Fruit fly (Drosophila melanogaster) whole organism, embryonic: Measurements from ENCODE around the gene HipHop.

Experiments
- Awh ChIP-seq: fragments of 200-800 bp; sonication (Bioruptor generic); IDR thresholded peaks from 2 replicates; pipeline ENCODE4, ENCODE4 v1.3.6; 2022; ENCODE audit warnings: missing biosample characterization, missing genetic modification characterization
- Bgb ChIP-seq: fragments of 200-800 bp; sonication (Bioruptor generic); IDR thresholded peaks from 2 replicates; pipeline ENCODE4 v1.3.6; 2022; ENCODE audit warnings: missing biosample characterization, missing genetic modification characterization; ENCODE audit not compliant: partially characterized antibody
- CG10274 ChIP-seq: fragments of 200-800 bp; sonication (Bioruptor generic); optimal IDR thresholded peaks from 3 replicates; lab custom pipeline; 2017; ENCODE audit warnings: missing biosample characterization, mild to moderate bottlenecking, missing genetic modification characterization
- CG10321 ChIP-seq: fragments of 200-800 bp; sonication (Bioruptor generic); IDR thresholded peaks from 2 replicates; pipeline ENCODE4 v1.3.6; 2022; ENCODE audit warnings: missing biosample characterization, missing genetic modification characterization
- CG10543 ChIP-seq: fragments of 200-800 bp; sonication (Bioruptor generic); optimal IDR thresholded peaks from 3 replicates; lab custom pipeline; 2017; ENCODE audit warnings: missing biosample characterization, mild to moderate bottlenecking, missing genetic modification characterization, moderate library complexity
- CG11723 ChIP-seq: fragments of 200-800 bp; sonication (Bioruptor generic); optimal IDR thresholded peaks from 2 replicates; lab custom pipeline; 2017; ENCODE audit warnings: missing biosample characterization, mild to moderate bottlenecking, missing genetic modification characterization
- CG12769 ChIP-seq: fragments of 200-800 bp; sonication (Bioruptor generic); optimal IDR thresholded peaks from 2 replicates; lab custom pipeline; 2019; ENCODE audit warnings: missing biosample characterization, mild to moderate bottlenecking, missing genetic modification characterization, moderate library complexity
- CG17912 ChIP-seq: fragments of 200-800 bp; sonication (Bioruptor generic); optimal IDR thresholded peaks from 2 replicates; lab custom pipeline; 2018; ENCODE audit warnings: missing biosample characterization, mild to moderate bottlenecking, missing genetic modification characterization
- CG18262 ChIP-seq: fragments of 200-800 bp; optimal IDR thresholded peaks from 3 replicates; lab custom pipeline; 2019; ENCODE audit warnings: missing biosample characterization, mild to moderate bottlenecking, missing genetic modification characterization, moderate library complexity
- CG2199 ChIP-seq: fragments of 200-800 bp; sonication (Bioruptor generic); IDR thresholded peaks from 3 replicates; pipeline ENCODE4 v1.3.6; 2022; ENCODE audit warnings: missing biosample characterization, missing genetic modification characterization
- CG33213 ChIP-seq: fragments of 200-800 bp; sonication (Bioruptor generic); optimal IDR thresholded peaks from 3 replicates; lab custom pipeline; 2016; ENCODE audit warnings: missing biosample characterization, missing genetic modification characterization
- CG4282 ChIP-seq: fragments of 200-800 bp; sonication (Bioruptor generic); optimal IDR thresholded peaks from 2 replicates; lab custom pipeline; 2016; ENCODE audit warnings: missing biosample characterization, missing genetic modification characterization
- CG7372 ChIP-seq: fragments of 200-800 bp; sonication (Bioruptor generic); IDR thresholded peaks from 2 replicates; pipeline ENCODE4 v1.3.6; 2022; ENCODE audit warnings: missing biosample characterization, missing genetic modification characterization
- CG8089 ChIP-seq: fragments of 200-800 bp; sonication (Bioruptor generic); optimal IDR thresholded peaks from 3 replicates; lab custom pipeline; 2016; ENCODE audit warnings: missing biosample characterization, missing genetic modification characterization
- CG8924 ChIP-seq: fragments of 200-800 bp; optimal IDR thresholded peaks from 3 replicates; lab custom pipeline; 2019; ENCODE audit warnings: missing biosample characterization, mild to moderate bottlenecking, missing genetic modification characterization, moderate library complexity
- CTCF ChIP-seq: fragments of 200-800 bp; sonication (Bioruptor generic); optimal IDR thresholded peaks from 2 replicates; lab custom pipeline; 2017; ENCODE audit warnings: missing biosample characterization, mild to moderate bottlenecking, missing genetic modification characterization, moderate library complexity
- Deaf1 ChIP-seq: fragments of 200-800 bp; optimal IDR thresholded peaks from 3 replicates; lab custom pipeline; 2019; ENCODE audit warnings: missing biosample characterization, mild to moderate bottlenecking, missing genetic modification characterization, moderate library complexity
- Dfd ChIP-seq, 2 experiments: fragments of >200 bp; optimal IDR thresholded peaks; 2 replicates each; lab custom pipeline; 2017; ENCODE audit warnings: missing biosample characterization in 2 of 2, missing genetic modification characterization in 2 of 2
- Ets65A ChIP-seq: fragments of 200-800 bp; sonication (Bioruptor generic); peaks from one replicate; lab custom pipeline; 2016; ENCODE audit warnings: missing biosample characterization, missing genetic modification characterization
- Lpt ChIP-seq: fragments of >200 bp; optimal IDR thresholded peaks from 2 replicates; lab custom pipeline; 2018; ENCODE audit warnings: missing biosample characterization, missing genetic modification characterization
- Nf-YB ChIP-seq: fragments of 200-800 bp; sonication (Bioruptor generic); optimal IDR thresholded peaks from 3 replicates; lab custom pipeline; 2019; ENCODE audit warnings: missing biosample characterization, mild to moderate bottlenecking, missing genetic modification characterization, moderate library complexity
- Nf-YC ChIP-seq: fragments of 200-800 bp; optimal IDR thresholded peaks from 3 replicates; lab custom pipeline; 2019; ENCODE audit warnings: missing biosample characterization, mild to moderate bottlenecking, missing genetic modification characterization, moderate library complexity
- Oli ChIP-seq: fragments of 200-800 bp; sonication (Bioruptor generic); optimal IDR thresholded peaks from 2 replicates; lab custom pipeline; 2018; ENCODE audit warnings: missing biosample characterization, mild to moderate bottlenecking, missing genetic modification characterization, moderate library complexity
- Rfx ChIP-seq: fragments of 200-800 bp; sonication (Bioruptor generic); IDR thresholded peaks from 2 replicates; pipeline ENCODE4 v1.3.6; 2022; ENCODE audit warnings: missing biosample characterization, missing genetic modification characterization
- abd-A ChIP-seq: fragments of 200-800 bp; sonication (Bioruptor generic); optimal IDR thresholded peaks from 3 replicates; lab custom pipeline; 2019; ENCODE audit warnings: missing biosample characterization, mild to moderate bottlenecking, missing genetic modification characterization, moderate library complexity
- chif ChIP-seq, 2 experiments: fragments of 200-800 bp; sonication (Bioruptor generic); optimal IDR thresholded peaks; 3 replicates each; lab custom pipeline; 2016; ENCODE audit warnings: missing biosample characterization in 2 of 2, missing genetic modification characterization in 2 of 2
- chinmo ChIP-seq: fragments of 200-800 bp; sonication (Bioruptor generic); IDR thresholded peaks from 4 replicates; pipeline ENCODE4 v1.3.6; 2022; ENCODE audit warnings: missing biosample characterization, missing genetic modification characterization; ENCODE audit not compliant: partially characterized antibody
- dm ChIP-seq: fragments of 200-800 bp; sonication (Bioruptor generic); optimal IDR thresholded peaks from 3 replicates; lab custom pipeline; 2016; ENCODE audit warnings: missing biosample characterization, missing genetic modification characterization
- ewg ChIP-seq: fragments of 200-800 bp; sonication (Bioruptor generic); optimal IDR thresholded peaks from 3 replicates; lab custom pipeline; 2017; ENCODE audit warnings: mild to moderate bottlenecking, missing biosample characterization, missing genetic modification reagents, missing genetic modification characterization
- fu2 ChIP-seq: fragments of 200-800 bp; sonication (Bioruptor generic); optimal IDR thresholded peaks from 2 replicates; lab custom pipeline; 2016; ENCODE audit warnings: missing biosample characterization, missing genetic modification characterization
- grn ChIP-seq: fragments of 200-800 bp; sonication (Bioruptor generic); optimal IDR thresholded peaks from 3 replicates; lab custom pipeline; 2017; ENCODE audit warnings: missing biosample characterization, missing genetic modification characterization
- h ChIP-seq: fragments of >200 bp; optimal IDR thresholded peaks from 2 replicates; lab custom pipeline; 2017
- jing ChIP-seq: fragments of 200-800 bp; sonication (Bioruptor generic); optimal IDR thresholded peaks from 2 replicates; lab custom pipeline; 2018; ENCODE audit warnings: missing biosample characterization, mild to moderate bottlenecking, missing genetic modification characterization
- pnt ChIP-seq: fragments of 200-800 bp; sonication (Bioruptor generic); optimal IDR thresholded peaks from 3 replicates; lab custom pipeline; 2016; ENCODE audit warnings: missing biosample characterization, missing genetic modification characterization
- ssp ChIP-seq: fragments of 200-800 bp; sonication (Bioruptor generic); IDR thresholded peaks from 2 replicates; pipeline ENCODE4 v1.3.6; 2022; ENCODE audit warnings: missing biosample characterization, missing genetic modification characterization
- ttk ChIP-seq: fragments of 200-800 bp; sonication (Bioruptor generic); IDR thresholded peaks from 2 replicates; pipeline ENCODE4 v2.1.2; 2022; ENCODE audit warnings: missing biosample characterization, missing genetic modification characterization
- twi ChIP-seq: fragments of 200-800 bp; optimal IDR thresholded peaks from 2 replicates; lab custom pipeline; 2019; ENCODE audit warnings: missing biosample characterization, mild to moderate bottlenecking, missing genetic modification characterization, moderate library complexity
- unc-4 ChIP-seq: fragments of 200-800 bp; sonication (Bioruptor generic); IDR thresholded peaks from 2 replicates; pipeline ENCODE4 v1.3.6; 2022; ENCODE audit warnings: missing biosample characterization, missing genetic modification characterization; ENCODE audit not compliant: partially characterized antibody
- usp ChIP-seq: fragments of >200 bp; optimal IDR thresholded peaks from 2 replicates; lab custom pipeline; 2017; ENCODE audit warnings: missing biosample characterization, missing genetic modification characterization

HipHop gene

dm6 chr3L:18854412-18854811, 33.4 kb downstream of the HipHop start (continued):
- TF ChIP-seq grn (GFP tag; lab: Kevin White, UChicago) (no peak), Awh (no peak), Dfd (GFP tag; optimal IDR thresholded peaks at IDR 0.05; lab: Kevin White, UChicago) (no peak), h (lab: Kevin White, UChicago) (no peak), dm (GFP tag; lab: Kevin White, UChicago) (no peak), CG10274 (no peak), chif (GFP tag; optimal IDR thresholded peaks at IDR 0.05; lab: Kevin White, UChicago) (no peak), chinmo (GFP tag; lab: Robert Waterston, UW) (0 out of 4 replicates have a peak, but pooled peaks have one; percentile 5), CG2199 (GFP tag; lab: Robert Waterston, UW) (0 out of 3 replicates have a peak, but pooled peaks have one; percentile 86), ttk (GFP tag; lab: Robert Waterston, UW) (no peak), Rfx (GFP tag; lab: Robert Waterston, UW) (no peak), CG4282 (no peak), CG33213 (no peak), Bgb (GFP tag; lab: Robert Waterston, UW) (no peak), CG8924 (peak; percentile 53), fu2 (GFP tag; lab: Kevin White, UChicago) (no peak), CG11723 (GFP tag; lab: Kevin White, UChicago) (no peak)

- peak; percentile 46 for TF ChIP-seq Ets65A (GFP tag; lab: Kevin White, UChicago)
- TF ChIP-seq abd-A (tag; lab: Kevin White, UChicago), result no peak
- TF ChIP-seq CG8089 (GFP tag; lab: Kevin White, UChicago), result no peak
- peak; percentile 37 for TF ChIP-seq ewg (GFP tag; lab: Kevin White, UChicago)
- TF ChIP-seq Oli, result no peak
- TF ChIP-seq CG17912, result no peak
- TF ChIP-seq ssp (GFP tag; lab: Robert Waterston, UW), result no peak
- TF ChIP-seq jing (GFP tag; lab: Kevin White, UChicago), result no peak
- peak; percentile 92 for TF ChIP-seq Nf-YC (tag; lab: Kevin White, UChicago)
- TF ChIP-seq Lpt (GFP tag; lab: Kevin White, UChicago), result no peak
- no peak for TF ChIP-seq usp
- TF ChIP-seq CG18262 (tag; lab: Kevin White, UChicago), result no peak
- TF ChIP-seq CTCF (GFP tag; lab: Kevin White, UChicago), result no peak
- peak; percentile 73 for TF ChIP-seq Nf-YB
- TF ChIP-seq Deaf1 (tag; lab: Kevin White, UChicago), result peak; percentile 93
- peak; percentile 75; the same call in 1 of the 2 replicates for TF ChIP-seq CG7372 (GFP tag; lab: Robert Waterston, UW)
- TF ChIP-seq twi, result no peak
- no peak for TF ChIP-seq unc-4 (GFP tag; lab: Robert Waterston, UW)
- no peak for TF ChIP-seq CG10543
These were observed 39.5 kb downstream of the HipHop start for dm6 chr3L:18860467-18860866.

dm6 chr3L:18861893-18862292, 40.9 kb downstream of the HipHop start:
- no peak for TF ChIP-seq CG10321 (GFP tag; lab: Robert Waterston, UW)
- TF ChIP-seq chinmo (GFP tag; lab: Robert Waterston, UW), result peak; percentile 65; the same call in 1 of the 4 replicates
- TF ChIP-seq Ets65A (GFP tag; lab: Kevin White, UChicago), result peak; percentile 44
- no peak for TF ChIP-seq pnt
- TF ChIP-seq CG12769 (tag; lab: Kevin White, UChicago), result peak; percentile 25
- TF ChIP-seq, all 482 proteins: peak for 3
